Fruit fly (Drosophila melanogaster): ENCODE data around the gene CG3919.

DNA sequence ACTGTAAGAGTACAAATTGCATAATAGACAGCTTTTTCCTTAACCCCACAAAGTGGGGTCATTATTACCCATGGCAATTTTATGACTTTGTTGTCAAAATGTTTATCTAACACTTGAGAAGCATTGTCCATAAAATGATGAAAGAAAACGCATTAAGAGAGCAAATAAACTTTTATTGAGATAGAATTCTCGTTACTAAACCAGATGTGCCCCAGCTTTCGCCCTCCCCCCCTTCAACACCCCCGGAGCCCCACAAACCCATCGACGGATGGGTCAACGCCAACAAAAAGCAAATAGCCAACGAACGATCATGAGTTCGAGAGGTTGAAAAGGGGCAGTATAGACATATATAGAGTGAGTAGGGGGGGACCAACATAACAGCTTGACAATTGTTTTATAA, 47.8 kb upstream of the CG3919 start:
- TF ChIP-seq CG6163 (GFP tag; IDR thresholded peaks at IDR 0.05) = no peak
- TF ChIP-seq CG9139 (GFP tag; optimal IDR thresholded peaks at IDR 0.05) = no peak
- TF ChIP-seq lz (GFP tag; optimal IDR thresholded peaks at IDR 0.05) = no peak
- no peak for TF ChIP-seq Sox102F (GFP tag; optimal IDR thresholded peaks at IDR 0.05)
- no peak for TF ChIP-seq CG16779 (tag; optimal IDR thresholded peaks at IDR 0.05)
- TF ChIP-seq Lpt (GFP tag; optimal IDR thresholded peaks at IDR 0.05) = no peak
- no peak for TF ChIP-seq Gug (GFP tag; IDR thresholded peaks at IDR 0.05)
- TF ChIP-seq CG11762 (GFP tag; optimal IDR thresholded peaks at IDR 0.05; ENCODE audit: insufficient read depth) = no peak
- no peak for TF ChIP-seq Met (GFP tag; optimal IDR thresholded peaks at IDR 0.05)
